Worm (Caenorhabditis elegans) whole organism, late embryonic: ENCODE measurements around the gene F08D12.7.

Source experiments
- F13H6.1 ChIP-seq: sonication (generic microtip); optimal IDR thresholded peaks from 2 replicates; lab custom pipeline; 2016; ENCODE audit warnings: missing genetic modification characterization, missing compliant biosample characterization
- K02D7.2 ChIP-seq: sonication (generic microtip); optimal IDR thresholded peaks from 2 replicates; lab custom pipeline; 2017; ENCODE audit warnings: mild to moderate bottlenecking, missing genetic modification characterization, missing compliant biosample characterization
- K09A11.1 ChIP-seq: sonication (generic microtip); optimal IDR thresholded peaks from 2 replicates; lab custom pipeline; 2017; ENCODE audit warnings: antibody characterized with exemption, mild to moderate bottlenecking, missing genetic modification characterization, missing compliant biosample characterization; ENCODE audit not compliant: insufficient read depth
- Y22D7AL.16 ChIP-seq: sonication (generic microtip); optimal IDR thresholded peaks from 2 replicates; lab custom pipeline; 2016; ENCODE audit warnings: missing genetic modification characterization, missing compliant biosample characterization
- ceh-14 ChIP-seq: sonication (generic microtip); optimal IDR thresholded peaks from 2 replicates; lab custom pipeline; 2016; ENCODE audit warnings: missing genotype, missing genetic modification characterization, missing compliant biosample characterization
- ceh-18 ChIP-seq: sonication (generic microtip); optimal IDR thresholded peaks from 2 replicates; lab custom pipeline; 2016; ENCODE audit warnings: missing genetic modification characterization, missing compliant biosample characterization
- ceh-19 ChIP-seq: fragments of 200-800 bp; sonication (Bioruptor generic); optimal IDR thresholded peaks from 2 replicates; lab custom pipeline; 2018; ENCODE audit warnings: mild to moderate bottlenecking, missing genetic modification characterization, missing compliant biosample characterization
- ceh-30 ChIP-seq: fragments of 150-350 bp; optimal IDR thresholded peaks from 2 replicates; lab custom pipeline; 2014; ENCODE audit warnings: missing biosample characterization, missing genetic modification characterization
- ceh-31 ChIP-seq: sonication (generic microtip); optimal IDR thresholded peaks from 2 replicates; lab custom pipeline; 2016; ENCODE audit warnings: missing genetic modification characterization, missing compliant biosample characterization
- ceh-45 ChIP-seq: fragments of 200-800 bp; sonication (Bioruptor generic); IDR thresholded peaks from 2 replicates; pipeline ENCODE4 v1.3.6; 2022; ENCODE audit warnings: missing genetic modification reagents, missing genetic modification characterization, missing compliant biosample characterization
- che-1 ChIP-seq: sonication (generic microtip); optimal IDR thresholded peaks from 2 replicates; lab custom pipeline; 2016; ENCODE audit warnings: mild to moderate bottlenecking, missing genetic modification characterization, missing compliant biosample characterization
- elt-2 ChIP-seq: sonication (generic microtip); optimal IDR thresholded peaks from 2 replicates; lab custom pipeline; 2016; ENCODE audit warnings: missing genetic modification reagents, missing genetic modification characterization, missing compliant biosample characterization
- elt-4 ChIP-seq: sonication (generic microtip); optimal IDR thresholded peaks from 2 replicates; lab custom pipeline; 2016; ENCODE audit warnings: missing genetic modification characterization, missing compliant biosample characterization
- ets-4 ChIP-seq: sonication (generic microtip); optimal IDR thresholded peaks from 2 replicates; lab custom pipeline; 2016; ENCODE audit warnings: missing genetic modification characterization, missing compliant biosample characterization
- fkh-10 ChIP-seq: fragments of 150-350 bp; optimal IDR thresholded peaks from 2 replicates; lab custom pipeline; 2014; ENCODE audit warnings: missing biosample characterization, missing genetic modification reagents, missing genetic modification characterization
- fkh-6 ChIP-seq: sonication (generic microtip); optimal IDR thresholded peaks from 2 replicates; lab custom pipeline; 2016; ENCODE audit warnings: missing genetic modification characterization, missing compliant biosample characterization
- hlh-8 ChIP-seq: sonication (generic microtip); optimal IDR thresholded peaks from 2 replicates; lab custom pipeline; 2016; ENCODE audit warnings: missing genotype, missing genetic modification characterization, missing compliant biosample characterization
- lim-6 ChIP-seq: sonication (generic microtip); optimal IDR thresholded peaks from 2 replicates; lab custom pipeline; 2016; ENCODE audit warnings: missing genetic modification characterization, missing compliant biosample characterization
- mec-3 ChIP-seq: sonication (generic microtip); optimal IDR thresholded peaks from 2 replicates; lab custom pipeline; 2016; ENCODE audit warnings: borderline replicate concordance, missing genetic modification characterization, missing compliant biosample characterization
- nfya-1 ChIP-seq: sonication (generic microtip); optimal IDR thresholded peaks from 2 replicates; lab custom pipeline; 2017; ENCODE audit warnings: missing genetic modification characterization, mild to moderate bottlenecking, missing compliant biosample characterization, antibody characterized with exemption, moderate library complexity
- nhr-232 ChIP-seq: sonication (generic microtip); optimal IDR thresholded peaks from 2 replicates; lab custom pipeline; 2016; ENCODE audit warnings: missing genetic modification characterization, missing compliant biosample characterization
- npax-4 ChIP-seq: sonication (generic microtip); optimal IDR thresholded peaks from 2 replicates; lab custom pipeline; 2016; ENCODE audit warnings: missing genetic modification characterization, missing compliant biosample characterization
- pag-3 ChIP-seq: sonication (generic microtip); optimal IDR thresholded peaks from 2 replicates; lab custom pipeline; 2016; ENCODE audit warnings: missing compliant biosample characterization, missing genetic modification characterization, borderline replicate concordance
- pha-2 ChIP-seq: sonication (generic microtip); optimal IDR thresholded peaks from 2 replicates; lab custom pipeline; 2017; ENCODE audit warnings: mild to moderate bottlenecking, missing genetic modification characterization, missing compliant biosample characterization
- pqm-1 ChIP-seq: sonication (generic microtip); optimal IDR thresholded peaks from 2 replicates; lab custom pipeline; 2016; ENCODE audit warnings: missing genetic modification characterization, missing compliant biosample characterization
- pros-1 ChIP-seq: fragments of 150-350 bp; optimal IDR thresholded peaks from 2 replicates; lab custom pipeline; 2014; ENCODE audit warnings: missing biosample characterization, missing genetic modification reagents, missing genetic modification characterization
- sox-2 ChIP-seq: fragments of 200-800 bp; sonication (Bioruptor generic); IDR thresholded peaks from 2 replicates; pipeline ENCODE4 v1.3.6; 2022; ENCODE audit warnings: missing genetic modification reagents, missing genetic modification characterization, missing compliant biosample characterization
- sox-4 ChIP-seq: sonication (generic microtip); optimal IDR thresholded peaks from 2 replicates; lab custom pipeline; 2017; ENCODE audit warnings: mild to moderate bottlenecking, missing genetic modification characterization, inconsistent platforms, missing compliant biosample characterization
- tbx-2 ChIP-seq: sonication (generic microtip); optimal IDR thresholded peaks from 2 replicates; lab custom pipeline; 2016; ENCODE audit warnings: missing genetic modification characterization, missing compliant biosample characterization
- ttx-3 ChIP-seq: sonication (generic microtip); optimal IDR thresholded peaks from 2 replicates; lab custom pipeline; 2016; ENCODE audit warnings: missing genetic modification reagents, missing genetic modification characterization, missing compliant biosample characterization
- unc-42 ChIP-seq: sonication (generic microtip); optimal IDR thresholded peaks from 2 replicates; lab custom pipeline; 2016; ENCODE audit warnings: missing genotype, missing genetic modification characterization, missing compliant biosample characterization
- unc-86 ChIP-seq: sonication (generic microtip); optimal IDR thresholded peaks from 2 replicates; lab custom pipeline; 2016; ENCODE audit warnings: missing genetic modification characterization, missing compliant biosample characterization
- zip-5 ChIP-seq: sonication (generic microtip); optimal IDR thresholded peaks from 2 replicates; lab custom pipeline; 2016; ENCODE audit warnings: missing genetic modification characterization, missing compliant biosample characterization

The F08D12.7 gene

ce11 chrII:2751278-2751677, 17.6 kb downstream of the F08D12.7 start:
- no peak for TF ChIP-seq hlh-8 (tag; lab: Kevin White, UChicago)
- TF ChIP-seq sox-4 (tag; lab: Kevin White, UChicago) = no peak
- no peak for TF ChIP-seq che-1
- TF ChIP-seq ttx-3 = no peak
- TF ChIP-seq fkh-10 (GFP tag; lab: Kevin White, UChicago) = no peak
- TF ChIP-seq unc-86 (tag; lab: Kevin White, UChicago) = no peak
- no peak for TF ChIP-seq pag-3 (tag; lab: Kevin White, UChicago)
- no peak for TF ChIP-seq fkh-6
- no peak for TF ChIP-seq mec-3 (tag; lab: Kevin White, UChicago)
- no peak for TF ChIP-seq ceh-19 (GFP tag; lab: Kevin White, UChicago)
- no peak for TF ChIP-seq npax-4 (tag; lab: Kevin White, UChicago)
- TF ChIP-seq ceh-45 (GFP tag; lab: Robert Waterston, UW) = no peak
- TF ChIP-seq lim-6 (tag; lab: Kevin White, UChicago) = no peak

ce11 chrII:2749595-2750048, 19.3 kb downstream of the F08D12.7 start, which contains the start of gene F29A7.4:
Gene F29A7.4 (plus strand): TSS chrII:2749998.
- TF ChIP-seq K02D7.2 (no peak), unc-42 (tag; lab: Kevin White, UChicago) (no peak), elt-4 (tag; lab: Kevin White, UChicago) (no peak), ceh-30 (tag; lab: Kevin White, UChicago) (no peak), elt-2 (tag; lab: Kevin White, UChicago) (peak; percentile 66)

- TF ChIP-seq sox-4 (tag; lab: Kevin White, UChicago) = no peak
- TF ChIP-seq ceh-31 (tag; lab: Kevin White, UChicago) = peak; percentile 82
- TF ChIP-seq ceh-14 (tag; lab: Kevin White, UChicago) = peak; percentile 47
- peak; percentile 20 for TF ChIP-seq pag-3 (tag; lab: Kevin White, UChicago)
- no peak for TF ChIP-seq ets-4 (tag; lab: Kevin White, UChicago)
- TF ChIP-seq Y22D7AL.16 (tag; lab: Kevin White, UChicago) = no peak
- peak; percentile 53 for TF ChIP-seq tbx-2 (tag; lab: Kevin White, UChicago)
- TF ChIP-seq unc-42 (tag; lab: Kevin White, UChicago) = peak; percentile 71
- TF ChIP-seq F13H6.1 (tag; lab: Kevin White, UChicago) = no peak
- peak; percentile 41 for TF ChIP-seq ceh-18
- no peak for TF ChIP-seq nhr-232
- TF ChIP-seq nfya-1 (tag; lab: Kevin White, UChicago) = peak; percentile 44
- TF ChIP-seq pros-1 (tag; lab: Kevin White, UChicago) = no peak
- TF ChIP-seq sox-2 (GFP tag; lab: Robert Waterston, UW) = no peak
Measured at ce11 chrII:2747956-2748621, 20.8 kb downstream of the F08D12.7 start.

- TF ChIP-seq zip-5 = no peak
- TF ChIP-seq lim-6 (tag; lab: Kevin White, UChicago) = no peak
- no peak for TF ChIP-seq pha-2 (tag; lab: Kevin White, UChicago)
- TF ChIP-seq ets-4 (tag; lab: Kevin White, UChicago) = no peak
- TF ChIP-seq, all 69 proteins: peak for 0
Measured at ce11 chrII:2742251-2742650, 26.7 kb downstream of the F08D12.7 start, which contains the start of gene T05A8.7. Gene T05A8.7 (minus strand): TSS chrII:2742351.

- TF ChIP-seq nhr-232 (no peak), K09A11.1 (tag; lab: Kevin White, UChicago) (no peak), npax-4 (tag; lab: Kevin White, UChicago) (no peak), pqm-1 (tag; lab: Kevin White, UChicago) (no peak)
Measured at ce11 chrII:2741405-2741804, 27.5 kb downstream of the F08D12.7 start.
